Worm (Caenorhabditis elegans): ENCODE results near the gene fbxb-106.

ce11 chrII:2725561-2725960 is 36.6 kb upstream of the fbxb-106 start, which contains the start of the genes T05A8.11 and nep-2:
- TF ChIP-seq aly-1 (tag; optimal IDR thresholded peaks at IDR 0.05) (no peak), scrt-1 (GFP tag; IDR thresholded peaks at IDR 0.05) (no peak), ama-1 (optimal IDR thresholded peaks at IDR 0.05) (no peak), pes-1 (GFP tag; IDR thresholded peaks at IDR 0.05) (no peak), flt-1 (GFP tag; IDR thresholded peaks at IDR 0.05) (no peak), F13C5.2 (tag; optimal IDR thresholded peaks at IDR 0.05) (no peak), hmg-4 (GFP tag; optimal IDR thresholded peaks at IDR 0.05) (no peak), tbx-37 (GFP tag; conservative IDR thresholded peaks at IDR 0.05) (no peak), hnd-1 (tag; optimal IDR thresholded peaks at IDR 0.05) (no peak), B0310.2 (tag; optimal IDR thresholded peaks at IDR 0.05) (no peak), ets-7 (tag; optimal IDR thresholded peaks at IDR 0.05) (no peak), ceh-36 (tag; optimal IDR thresholded peaks at IDR 0.05) (no peak), hmbx-1 (tag; optimal IDR thresholded peaks at IDR 0.05) (no peak)

Data from whole organism, early embryonic.